Fruit fly (Drosophila melanogaster): ENCODE measurements around the gene Ctl2.

Gene Ctl2

dm6 chr3R:29112398-29113150, 10.6 kb upstream of the Ctl2 start, which contains the start of the genes alpha-Man-Ib and Pdhb (continued):
- TF ChIP-seq hb (GFP tag; IDR thresholded peaks at IDR 0.05; ENCODE audit: partially characterized antibody): no peak
- TF ChIP-seq Mes4 (GFP tag; optimal IDR thresholded peaks at IDR 0.05): no peak
- peak; percentile 81 for TF ChIP-seq CG1602 (GFP tag; optimal IDR thresholded peaks at IDR 0.05)
- TF ChIP-seq CG17359 (tag; optimal IDR thresholded peaks at IDR 0.05): peak; percentile 71
- peak; percentile 76 for TF ChIP-seq unpg (GFP tag; optimal IDR thresholded peaks at IDR 0.05)
- TF ChIP-seq MTF-1 (GFP tag; optimal IDR thresholded peaks at IDR 0.05; ENCODE audit: borderline replicate concordance): peak; percentile 48
- TF ChIP-seq lbe (GFP tag; optimal IDR thresholded peaks at IDR 0.05): peak; percentile 72
- peak; percentile 67 for TF ChIP-seq BEAF-32 (GFP tag; optimal IDR thresholded peaks at IDR 0.05)
- TF ChIP-seq Meics (GFP tag; optimal IDR thresholded peaks at IDR 0.05): peak; percentile 74
- TF ChIP-seq cas (GFP tag; IDR thresholded peaks at IDR 0.05): peak; percentile 76
- TF ChIP-seq CG10462 (GFP tag; optimal IDR thresholded peaks at IDR 0.05): peak; percentile 15
- TF ChIP-seq ranshi (GFP tag; IDR thresholded peaks at IDR 0.05): peak; percentile 85
- 0 out of 4 replicates have a peak, but pooled peaks have one; percentile 38 for TF ChIP-seq chinmo (GFP tag; IDR thresholded peaks at IDR 0.05; ENCODE audit: partially characterized antibody)
- TF ChIP-seq CG9797 (GFP tag; optimal IDR thresholded peaks at IDR 0.05): peak; percentile 88
- TF ChIP-seq CG16815 (GFP tag; optimal IDR thresholded peaks at IDR 0.05): peak; percentile 80
- no peak for TF ChIP-seq p53 (GFP tag; optimal IDR thresholded peaks at IDR 0.05)
- TF ChIP-seq D19B (GFP tag; optimal IDR thresholded peaks at IDR 0.05): peak; percentile 50
- no peak for TF ChIP-seq kah (GFP tag; optimal IDR thresholded peaks at IDR 0.05)
- peak; percentile 71 for TF ChIP-seq CG14014 (GFP tag; IDR thresholded peaks at IDR 0.05)
- TF ChIP-seq Bdp1 (GFP tag; optimal IDR thresholded peaks at IDR 0.05): no peak
- TF ChIP-seq Hmr (GFP tag; optimal IDR thresholded peaks at IDR 0.05): peak; percentile 80
- no peak for TF ChIP-seq CG8478 (optimal IDR thresholded peaks at IDR 0.05)
- peak; percentile 82 for TF ChIP-seq CG10267 (tag; optimal IDR thresholded peaks at IDR 0.05)
- TF ChIP-seq Rx (GFP tag; IDR thresholded peaks at IDR 0.05): peak; percentile 44
- TF ChIP-seq CG13775 (GFP tag; optimal IDR thresholded peaks at IDR 0.05): peak; percentile 89
- TF ChIP-seq CG1647 (GFP tag; optimal IDR thresholded peaks at IDR 0.05): peak; percentile 22
- no peak for TF ChIP-seq cg (GFP tag; optimal IDR thresholded peaks at IDR 0.05)
- peak; percentile 6 for TF ChIP-seq jumu (GFP tag; optimal IDR thresholded peaks at IDR 0.05)
- TF ChIP-seq CG30431 (GFP tag; optimal IDR thresholded peaks at IDR 0.05): peak; percentile 68
- peak; percentile 58 for TF ChIP-seq Taf1 (GFP tag; IDR thresholded peaks at IDR 0.05)
- TF ChIP-seq slp2 (GFP tag; optimal IDR thresholded peaks at IDR 0.05): peak; percentile 10
- TF ChIP-seq HLHmδ (GFP tag; optimal IDR thresholded peaks at IDR 0.05): no peak
- TF ChIP-seq CG18764 (GFP tag; optimal IDR thresholded peaks at IDR 0.05): peak; percentile 63
- peak; percentile 92 for TF ChIP-seq Ptx1 (GFP tag; IDR thresholded peaks at IDR 0.05)
- peak; percentile 58; the same call in 2 of the 3 replicates for TF ChIP-seq CG2889 (GFP tag; IDR thresholded peaks at IDR 0.05)
- TF ChIP-seq pnt (GFP tag; optimal IDR thresholded peaks at IDR 0.05): peak; percentile 45
- TF ChIP-seq fd64A (GFP tag; optimal IDR thresholded peaks at IDR 0.05): no peak
- TF ChIP-seq CG12104 (GFP tag; optimal IDR thresholded peaks at IDR 0.05): peak; percentile 72
- peak; percentile 73 for TF ChIP-seq CG12155 (GFP tag; optimal IDR thresholded peaks at IDR 0.05)
- TF ChIP-seq CG33557 (GFP tag; optimal IDR thresholded peaks at IDR 0.05): peak; percentile 72
- peak; percentile 67; the same call in 1 of the 3 replicates for TF ChIP-seq CG6175 (GFP tag; IDR thresholded peaks at IDR 0.05)
- TF ChIP-seq Scr (GFP tag; IDR thresholded peaks at IDR 0.05; ENCODE audit: partially characterized antibody): peak; percentile 37; the same call in 1 of the 2 replicates
- no peak for TF ChIP-seq CG7786 (GFP tag; optimal IDR thresholded peaks at IDR 0.05)
- no peak for TF ChIP-seq sna (GFP tag; IDR thresholded peaks at IDR 0.05; ENCODE audit: partially characterized antibody)
- TF ChIP-seq CG32532 (GFP tag; IDR thresholded peaks at IDR 0.05): peak; percentile 89
- no peak for TF ChIP-seq CG12236 (GFP tag; optimal IDR thresholded peaks at IDR 0.05)
- TF ChIP-seq psq (GFP tag; optimal IDR thresholded peaks at IDR 0.05): peak; percentile 42
- no peak for TF ChIP-seq CG1529 (GFP tag; optimal IDR thresholded peaks at IDR 0.05)
- TF ChIP-seq Hand (GFP tag; optimal IDR thresholded peaks at IDR 0.05): no peak
